Fruit fly (Drosophila melanogaster) whole organism, embryonic: ENCODE measurements around the gene CG15803.

Source experiments
- CG10366 ChIP-seq: fragments of 200-800 bp; sonication (Bioruptor generic); IDR thresholded peaks from 2 replicates; pipeline ENCODE4 v1.3.6; 2022; ENCODE audit warnings: missing biosample characterization, missing genetic modification characterization
- CG10431 ChIP-seq: fragments of 200-800 bp; sonication (Bioruptor generic); optimal IDR thresholded peaks from 3 replicates; lab custom pipeline; 2018; ENCODE audit warnings: missing biosample characterization, mild to moderate bottlenecking, missing genetic modification characterization
- CG10543 ChIP-seq: fragments of 200-800 bp; sonication (Bioruptor generic); optimal IDR thresholded peaks from 3 replicates; lab custom pipeline; 2017; ENCODE audit warnings: missing biosample characterization, mild to moderate bottlenecking, missing genetic modification characterization, moderate library complexity
- CG11723 ChIP-seq: fragments of 200-800 bp; sonication (Bioruptor generic); optimal IDR thresholded peaks from 2 replicates; lab custom pipeline; 2017; ENCODE audit warnings: missing biosample characterization, mild to moderate bottlenecking, missing genetic modification characterization
- CG12104 ChIP-seq: fragments of 200-800 bp; sonication (Bioruptor generic); optimal IDR thresholded peaks from 3 replicates; lab custom pipeline; 2016; ENCODE audit warnings: missing biosample characterization, missing genetic modification characterization
- CG12769 ChIP-seq: fragments of 200-800 bp; sonication (Bioruptor generic); optimal IDR thresholded peaks from 2 replicates; lab custom pipeline; 2019; ENCODE audit warnings: missing biosample characterization, mild to moderate bottlenecking, missing genetic modification characterization, moderate library complexity
- CG12942 ChIP-seq: fragments of 200-800 bp; sonication (Bioruptor generic); optimal IDR thresholded peaks from 3 replicates; lab custom pipeline; 2016; ENCODE audit warnings: missing biosample characterization, missing genetic modification characterization
- CG13296 ChIP-seq: fragments of 200-800 bp; sonication (Bioruptor generic); optimal IDR thresholded peaks from 3 replicates; lab custom pipeline; 2018; ENCODE audit warnings: missing biosample characterization, mild to moderate bottlenecking, missing genetic modification characterization
- CG2889 ChIP-seq: fragments of 200-800 bp; sonication (Bioruptor generic); IDR thresholded peaks from 3 replicates; pipeline ENCODE4 v1.3.6; 2022; ENCODE audit warnings: missing biosample characterization, missing genetic modification characterization
- CG3163 ChIP-seq: fragments of 200-800 bp; sonication (Bioruptor generic); optimal IDR thresholded peaks from 3 replicates; lab custom pipeline; 2016; ENCODE audit warnings: missing biosample characterization, missing genetic modification characterization
- CG33557 ChIP-seq: fragments of 200-800 bp; sonication (Bioruptor generic); optimal IDR thresholded peaks from 2 replicates; lab custom pipeline; 2019; ENCODE audit warnings: missing biosample characterization, mild to moderate bottlenecking, missing genetic modification characterization, moderate library complexity
- CG5180 ChIP-seq: fragments of 200-800 bp; sonication (Bioruptor generic); optimal IDR thresholded peaks from 3 replicates; lab custom pipeline; 2017; ENCODE audit warnings: missing biosample characterization, missing genetic modification characterization, mild to moderate bottlenecking, moderate library complexity, missing genetic modification reagents
- CG5245 ChIP-seq: fragments of 200-800 bp; sonication (Bioruptor generic); optimal IDR thresholded peaks from 3 replicates; lab custom pipeline; 2016; ENCODE audit warnings: missing biosample characterization, missing genetic modification characterization
- CG5953 ChIP-seq: fragments of 200-800 bp; sonication (Bioruptor generic); IDR thresholded peaks from 2 replicates; pipeline ENCODE4 v1.3.6; 2022; ENCODE audit warnings: missing biosample characterization, missing genetic modification characterization
- CG6175 ChIP-seq: fragments of 200-800 bp; sonication (Bioruptor generic); IDR thresholded peaks from 3 replicates; pipeline ENCODE4 v1.3.6; 2022; ENCODE audit warnings: missing biosample characterization, missing genetic modification characterization
- CG6272 ChIP-seq: fragments of 200-800 bp; sonication (Bioruptor generic); IDR thresholded peaks from 2 replicates; pipeline ENCODE4 v1.3.6; 2022; ENCODE audit warnings: missing biosample characterization, missing genetic modification characterization
- CG9797 ChIP-seq: fragments of 200-800 bp; sonication (Bioruptor generic); optimal IDR thresholded peaks from 3 replicates; lab custom pipeline; 2018; ENCODE audit warnings: missing biosample characterization, mild to moderate bottlenecking, missing genetic modification characterization
- CHES-1-like ChIP-seq: fragments of 200-800 bp; sonication (Bioruptor generic); optimal IDR thresholded peaks from 2 replicates; lab custom pipeline; 2016; ENCODE audit warnings: missing biosample characterization, missing genetic modification characterization
- CTCF ChIP-seq: fragments of 200-800 bp; sonication (Bioruptor generic); optimal IDR thresholded peaks from 2 replicates; lab custom pipeline; 2017; ENCODE audit warnings: missing biosample characterization, mild to moderate bottlenecking, missing genetic modification characterization, moderate library complexity
- Chrac-16 ChIP-seq: fragments of 200-800 bp; sonication (Bioruptor generic); optimal IDR thresholded peaks from 3 replicates; lab custom pipeline; 2016; ENCODE audit warnings: missing biosample characterization, missing genetic modification characterization
- Dfd ChIP-seq, 2 experiments: fragments of >200 bp; optimal IDR thresholded peaks; 2 replicates each; lab custom pipeline; 2017; ENCODE audit warnings: missing biosample characterization in 2 of 2, missing genetic modification characterization in 2 of 2
- Hr39 ChIP-seq: fragments of >200 bp; optimal IDR thresholded peaks from 2 replicates; lab custom pipeline; 2017
- Lim3 ChIP-seq: fragments of 200-800 bp; sonication (Bioruptor generic); IDR thresholded peaks from 2 replicates; pipeline ENCODE4 v1.3.6; 2022; ENCODE audit warnings: missing biosample characterization, missing genetic modification characterization
- Med ChIP-seq: fragments of 200-800 bp; sonication (Bioruptor generic); peaks from one replicate; lab custom pipeline; 2016; ENCODE audit warnings: missing biosample characterization, missing genetic modification characterization, mild to moderate bottlenecking, inconsistent platforms, moderate library complexity
- Mrtf ChIP-seq: fragments of 200-800 bp; sonication (Bioruptor generic); IDR thresholded peaks from 3 replicates; pipeline ENCODE4 v1.3.6; 2022; ENCODE audit warnings: missing biosample characterization, missing genetic modification characterization
- Optix ChIP-seq: fragments of 200-800 bp; sonication (Bioruptor generic); IDR thresholded peaks from 3 replicates; pipeline ENCODE4 v1.3.6; 2022; ENCODE audit warnings: missing biosample characterization, missing genetic modification characterization
- Sin3A ChIP-seq: fragments of >200 bp; optimal IDR thresholded peaks from 2 replicates; lab custom pipeline; 2018
- YL-1 ChIP-seq: fragments of 200-800 bp; sonication (Bioruptor generic); optimal IDR thresholded peaks from 3 replicates; lab custom pipeline; 2017; ENCODE audit warnings: missing biosample characterization, mild to moderate bottlenecking, missing genetic modification characterization
- ac ChIP-seq: fragments of 200-800 bp; sonication (Bioruptor generic); optimal IDR thresholded peaks from 3 replicates; lab custom pipeline; 2017; ENCODE audit warnings: missing biosample characterization, mild to moderate bottlenecking, missing genetic modification characterization
- ap ChIP-seq: fragments of 200-800 bp; sonication (Bioruptor generic); IDR thresholded peaks from 2 replicates; pipeline ENCODE4 v1.3.6; 2022; ENCODE audit warnings: missing biosample characterization, missing genetic modification characterization
- bbx ChIP-seq: fragments of 200-800 bp; sonication (Bioruptor generic); IDR thresholded peaks from 2 replicates; pipeline ENCODE4 v1.3.6; 2022; ENCODE audit warnings: missing biosample characterization, missing genetic modification characterization; ENCODE audit not compliant: partially characterized antibody
- bigmax ChIP-seq: fragments of 200-800 bp; sonication (Bioruptor generic); optimal IDR thresholded peaks from 2 replicates; lab custom pipeline; 2018; ENCODE audit warnings: missing biosample characterization, mild to moderate bottlenecking, missing genetic modification characterization
- br ChIP-seq: fragments of >200 bp; optimal IDR thresholded peaks from 2 replicates; lab custom pipeline; 2017
- cas ChIP-seq: fragments of 200-800 bp; sonication (Bioruptor generic); IDR thresholded peaks from 2 replicates; pipeline ENCODE4 v1.3.6; 2022; ENCODE audit warnings: missing biosample characterization, missing genetic modification characterization
- chinmo ChIP-seq: fragments of 200-800 bp; sonication (Bioruptor generic); IDR thresholded peaks from 4 replicates; pipeline ENCODE4 v1.3.6; 2022; ENCODE audit warnings: missing biosample characterization, missing genetic modification characterization; ENCODE audit not compliant: partially characterized antibody
- croc ChIP-seq: fragments of 200-800 bp; sonication (Bioruptor generic); conservative IDR thresholded peaks from 3 replicates; pipeline ENCODE4 v1.3.6; 2022; ENCODE audit warnings: missing biosample characterization, missing genetic modification characterization
- fd96Cb ChIP-seq: fragments of 200-800 bp; sonication (Bioruptor generic); optimal IDR thresholded peaks from 2 replicates; lab custom pipeline; 2018; ENCODE audit warnings: missing biosample characterization, mild to moderate bottlenecking, missing genetic modification characterization, moderate library complexity
- gfzf ChIP-seq: fragments of 200-800 bp; sonication (Bioruptor generic); optimal IDR thresholded peaks from 2 replicates; lab custom pipeline; 2016; ENCODE audit warnings: missing biosample characterization, mild to moderate bottlenecking, missing genetic modification characterization, moderate library complexity
- inv ChIP-seq: fragments of 200-800 bp; sonication (Bioruptor generic); IDR thresholded peaks from 2 replicates; pipeline ENCODE4 v1.3.6; 2022; ENCODE audit warnings: missing biosample characterization, missing genetic modification characterization; ENCODE audit not compliant: partially characterized antibody
- lola ChIP-seq, 3 experiments: fragments of >200 bp in 2 of 3; fragments of 200-800 bp in 1 of 3; sonication (Bioruptor generic) in 1 of 3; optimal IDR thresholded peaks; 2 replicates each; lab custom pipeline; 2017 to 2019; ENCODE audit warnings: missing biosample characterization in 3 of 3, missing genetic modification characterization in 3 of 3, mild to moderate bottlenecking in 1 of 3, moderate library complexity in 1 of 3
- nerfin-1 ChIP-seq: fragments of 200-800 bp; sonication (Bioruptor generic); optimal IDR thresholded peaks from 3 replicates; lab custom pipeline; 2019; ENCODE audit warnings: missing biosample characterization, mild to moderate bottlenecking, missing genetic modification characterization, moderate library complexity
- pita ChIP-seq: fragments of 200-800 bp; sonication (Bioruptor generic); optimal IDR thresholded peaks from 2 replicates; lab custom pipeline; 2017; ENCODE audit warnings: missing biosample characterization, mild to moderate bottlenecking, missing genetic modification characterization
- pnt ChIP-seq: fragments of 200-800 bp; sonication (Bioruptor generic); optimal IDR thresholded peaks from 3 replicates; lab custom pipeline; 2016; ENCODE audit warnings: missing biosample characterization, missing genetic modification characterization
- run ChIP-seq: fragments of 200-800 bp; sonication (Bioruptor generic); optimal IDR thresholded peaks from 3 replicates; lab custom pipeline; 2018; ENCODE audit warnings: missing biosample characterization, mild to moderate bottlenecking, missing genetic modification characterization
- sc ChIP-seq, 3 experiments: fragments of >200 bp in 2 of 3; fragments of 200-800 bp in 1 of 3; sonication (Bioruptor generic) in 1 of 3; optimal IDR thresholded peaks; 2 replicates in 2 of 3; 3 replicates in 1 of 3; lab custom pipeline; 2017; ENCODE audit warnings: mild to moderate bottlenecking in 1 of 3, missing biosample characterization in 1 of 3, missing genetic modification characterization in 1 of 3, missing genetic modification reagents in 1 of 3
- sens-2 ChIP-seq: fragments of 200-800 bp; sonication (Bioruptor generic); IDR thresholded peaks from 2 replicates; pipeline ENCODE4 v1.3.6; 2022; ENCODE audit warnings: missing biosample characterization, missing genetic modification characterization
- sim ChIP-seq: fragments of 200-800 bp; sonication (Bioruptor generic); IDR thresholded peaks from 2 replicates; pipeline ENCODE4 v1.3.6; 2022; ENCODE audit warnings: missing biosample characterization, missing genetic modification characterization
- slbo ChIP-seq: fragments of 200-800 bp; sonication (Bioruptor generic); IDR thresholded peaks from 2 replicates; pipeline ENCODE4 v1.3.6; 2022; ENCODE audit warnings: missing biosample characterization, missing genetic modification characterization
- sna ChIP-seq: fragments of 200-800 bp; sonication (Bioruptor generic); IDR thresholded peaks from 2 replicates; pipeline ENCODE4 v1.3.6; 2022; ENCODE audit warnings: missing biosample characterization, missing genetic modification characterization; ENCODE audit not compliant: partially characterized antibody
- tin ChIP-seq: fragments of 200-800 bp; sonication (Bioruptor generic); optimal IDR thresholded peaks from 3 replicates; lab custom pipeline; 2016; ENCODE audit warnings: missing biosample characterization, missing genetic modification characterization
- wor ChIP-seq: fragments of 200-800 bp; sonication (Bioruptor generic); IDR thresholded peaks from 2 replicates; pipeline ENCODE4 v1.3.6; 2022; ENCODE audit warnings: missing biosample characterization, missing genetic modification characterization

The CG15803 gene

DNA sequence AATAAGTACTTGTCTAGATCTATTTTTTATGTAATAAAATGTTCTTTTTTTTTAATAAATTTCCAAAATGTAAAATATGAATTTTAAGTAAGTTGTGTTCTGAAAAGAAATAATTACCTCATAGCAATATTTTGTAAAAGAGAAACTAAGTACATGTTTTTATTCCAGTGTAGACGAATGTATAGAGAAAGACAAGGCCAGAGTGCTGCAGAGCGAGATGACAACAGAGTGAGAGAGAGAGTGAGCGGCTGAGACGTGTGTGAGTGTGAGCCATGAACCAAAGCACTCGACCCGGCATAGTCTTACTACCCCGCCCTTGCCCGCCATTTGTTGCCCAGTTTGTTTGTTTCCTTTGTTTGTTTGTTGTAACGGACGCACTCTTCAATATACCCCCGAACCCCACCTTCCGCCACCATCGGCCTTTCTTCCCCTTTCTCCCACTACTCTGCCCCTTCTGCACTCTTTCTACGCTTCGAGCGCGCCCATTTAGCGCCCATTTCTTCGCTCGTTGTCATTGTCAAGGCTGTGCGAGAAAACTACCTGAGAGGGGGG lies 49.1 kb downstream of the CG15803 start (continued):
- no peak for TF ChIP-seq Lim3 (GFP tag; lab: Robert Waterston, UW)
- TF ChIP-seq YL-1, result no peak
- TF ChIP-seq CG12104 (GFP tag; lab: Kevin White, UChicago), result peak; percentile 31
- no peak for TF ChIP-seq CG5953 (GFP tag; lab: Robert Waterston, UW)
- peak; percentile 9 for TF ChIP-seq run (tag; lab: Kevin White, UChicago)
- no peak for TF ChIP-seq CTCF (GFP tag; lab: Kevin White, UChicago)
- TF ChIP-seq Chrac-16 (GFP tag; lab: Kevin White, UChicago), result no peak
- no peak for TF ChIP-seq Dfd (GFP tag; optimal IDR thresholded peaks at IDR 0.05; lab: Kevin White, UChicago)
- no peak for TF ChIP-seq Hr39 (lab: Kevin White, UChicago)
- TF ChIP-seq nerfin-1 (tag; lab: Kevin White, UChicago), result peak; percentile 44
- TF ChIP-seq Sin3A (lab: Kevin White, UChicago), result no peak
- TF ChIP-seq CG5180 (GFP tag; lab: Kevin White, UChicago), result peak; percentile 76
- no peak; the same call in 1 of the 2 replicates for TF ChIP-seq cas (GFP tag; lab: Robert Waterston, UW)
- TF ChIP-seq CG6175 (GFP tag; lab: Robert Waterston, UW), result peak; percentile 76; the same call in 2 of the 3 replicates
- TF ChIP-seq CG11723 (GFP tag; lab: Kevin White, UChicago), result peak; percentile 71
- TF ChIP-seq Mrtf (GFP tag; lab: Robert Waterston, UW), result 0 out of 3 replicates have a peak, but pooled peaks have one; percentile 9
- TF ChIP-seq inv (GFP tag; lab: Robert Waterston, UW), result no peak
- peak; percentile 16 for TF ChIP-seq bigmax (GFP tag; lab: Kevin White, UChicago)
- TF ChIP-seq slbo (GFP tag; lab: Robert Waterston, UW), result peak; percentile 50
- no peak for TF ChIP-seq pita
- TF ChIP-seq CG9797 (GFP tag; lab: Kevin White, UChicago), result peak; percentile 4
- peak; percentile 32 for TF ChIP-seq CG13296 (GFP tag; lab: Kevin White, UChicago)
- TF ChIP-seq lola (GFP tag; optimal IDR thresholded peaks at IDR 0.05; lab: Kevin White, UChicago), result peak in 1 of 3 experiments; percentile 88
- TF ChIP-seq bbx (GFP tag; lab: Robert Waterston, UW), result peak; percentile 53; the same call in 1 of the 2 replicates
- no peak for TF ChIP-seq br
- TF ChIP-seq ap (GFP tag; lab: Robert Waterston, UW), result no peak
- TF ChIP-seq sna (GFP tag; lab: Robert Waterston, UW), result no peak
- 0 out of 2 replicates have a peak, but pooled peaks have one; percentile 30 for TF ChIP-seq CG6272
- TF ChIP-seq sens-2 (GFP tag; lab: Robert Waterston, UW), result no peak
- TF ChIP-seq tin, result peak; percentile 35
- TF ChIP-seq pnt (GFP tag; lab: Kevin White, UChicago), result peak; percentile 36
- TF ChIP-seq CG3163 (GFP tag; lab: Kevin White, UChicago), result peak; percentile 19
- TF ChIP-seq fd96Cb (tag; lab: Kevin White, UChicago), result peak; percentile 23
- peak; percentile 37 for TF ChIP-seq CG10431 (GFP tag; lab: Kevin White, UChicago)
- no peak; the same call in 1 of the 3 replicates for TF ChIP-seq croc (GFP tag; lab: Robert Waterston, UW)
- peak; percentile 2 for TF ChIP-seq CHES-1-like (GFP tag; lab: Kevin White, UChicago)
- peak; percentile 61; the same call in 1 of the 3 replicates for TF ChIP-seq Optix
- peak; percentile 57 for TF ChIP-seq CG33557 (GFP tag; lab: Kevin White, UChicago)
- peak; percentile 43 for TF ChIP-seq CG10543 (GFP tag; lab: Kevin White, UChicago)
- no peak for TF ChIP-seq CG2889
- TF ChIP-seq CG10366 (GFP tag; lab: Robert Waterston, UW), result no peak
- TF ChIP-seq wor (GFP tag; lab: Robert Waterston, UW), result no peak
- no peak for TF ChIP-seq ac (GFP tag; lab: Kevin White, UChicago)
- no peak for TF ChIP-seq sim (GFP tag; lab: Robert Waterston, UW)
- TF ChIP-seq Med, result peak; percentile 91
- TF ChIP-seq CG12942 (GFP tag; lab: Kevin White, UChicago), result no peak
- TF ChIP-seq CG12769 (tag; lab: Kevin White, UChicago), result peak; percentile 92
- TF ChIP-seq CG5245 (GFP tag; lab: Kevin White, UChicago), result no peak
- TF ChIP-seq chinmo, result peak; percentile 78; the same call in 2 of the 4 replicates
- no peak for TF ChIP-seq sc (optimal IDR thresholded peaks at IDR 0.05; lab: Kevin White, UChicago)
- peak; percentile 32 for TF ChIP-seq sc (GFP tag; optimal IDR thresholded peaks at IDR 0.05; lab: Kevin White, UChicago)
- TF ChIP-seq gfzf, result no peak
